Worm (Caenorhabditis elegans) whole organism, mixed stage, embryonic: Measurements from ENCODE around the gene sre-13.

Source experiments
- elt-3 ChIP-seq: fragments of 150-350 bp; optimal IDR thresholded peaks from 2 replicates; lab custom pipeline; 2014; ENCODE audit warnings: missing biosample characterization, missing genetic modification characterization
- ham-2 ChIP-seq: fragments of 200-800 bp; sonication (Bioruptor generic); optimal IDR thresholded peaks from 2 replicates; lab custom pipeline; 2018; ENCODE audit warnings: mild to moderate bottlenecking, missing genetic modification characterization, missing compliant biosample characterization
- snpc-4 ChIP-seq: fragments of 150-350 bp; optimal IDR thresholded peaks from 2 replicates; lab custom pipeline; 2014; ENCODE audit warnings: missing biosample characterization, missing genetic modification characterization
- unc-62 ChIP-seq: fragments of 150-350 bp; optimal IDR thresholded peaks from 2 replicates; lab custom pipeline; 2014; ENCODE audit warnings: missing biosample characterization, missing genetic modification reagents, missing genetic modification characterization

- TF ChIP-seq elt-3 (tag; lab: Kevin White, UChicago) (no peak), unc-62 (GFP tag; lab: Kevin White, UChicago) (no peak), snpc-4 (tag; lab: Kevin White, UChicago) (no peak), ham-2 (GFP tag; lab: Kevin White, UChicago) (no peak)
Measured at ce11 chrII:14618764-14619163, 17.9 kb downstream of the sre-13 start.
